Fruit fly (Drosophila melanogaster) whole organism, embryonic: Measurements from ENCODE around the gene yrt.

ENCODE experiments used
- Ada2b ChIP-seq: fragments of 200-800 bp; sonication (Bioruptor generic); IDR thresholded peaks from 2 replicates; pipeline ENCODE4 v1.3.6; 2022; ENCODE audit warnings: missing biosample characterization, missing genetic modification characterization
- CG10321 ChIP-seq: fragments of 200-800 bp; sonication (Bioruptor generic); IDR thresholded peaks from 2 replicates; pipeline ENCODE4 v1.3.6; 2022; ENCODE audit warnings: missing biosample characterization, missing genetic modification characterization
- CG10366 ChIP-seq: fragments of 200-800 bp; sonication (Bioruptor generic); IDR thresholded peaks from 2 replicates; pipeline ENCODE4 v1.3.6; 2022; ENCODE audit warnings: missing biosample characterization, missing genetic modification characterization
- CG11247 ChIP-seq: fragments of 200-800 bp; sonication (Bioruptor generic); IDR thresholded peaks from 2 replicates; pipeline ENCODE4 v1.3.6; 2022; ENCODE audit warnings: missing biosample characterization, missing genetic modification characterization
- CG11398 ChIP-seq: fragments of 200-800 bp; sonication (Bioruptor generic); optimal IDR thresholded peaks from 2 replicates; lab custom pipeline; 2016; ENCODE audit warnings: missing biosample characterization, missing genetic modification characterization
- CG11695 ChIP-seq: fragments of 200-800 bp; sonication (Bioruptor generic); IDR thresholded peaks from 3 replicates; pipeline ENCODE4 v1.3.6; 2022; ENCODE audit warnings: missing biosample characterization, missing genetic modification characterization
- CG12299 ChIP-seq: fragments of 200-800 bp; sonication (Bioruptor generic); optimal IDR thresholded peaks from 2 replicates; lab custom pipeline; 2018; ENCODE audit warnings: missing biosample characterization, mild to moderate bottlenecking, missing genetic modification characterization
- CG12744 ChIP-seq: fragments of 200-800 bp; sonication (Bioruptor generic); optimal IDR thresholded peaks from 2 replicates; lab custom pipeline; 2016; ENCODE audit warnings: missing biosample characterization, missing genetic modification characterization
- CG12942 ChIP-seq: fragments of 200-800 bp; sonication (Bioruptor generic); optimal IDR thresholded peaks from 3 replicates; lab custom pipeline; 2016; ENCODE audit warnings: missing biosample characterization, missing genetic modification characterization
- CG13894 ChIP-seq: fragments of 200-800 bp; sonication (Bioruptor generic); optimal IDR thresholded peaks from 3 replicates; lab custom pipeline; 2018; ENCODE audit warnings: missing biosample characterization, mild to moderate bottlenecking, missing genetic modification characterization, moderate library complexity
- CG14014 ChIP-seq: fragments of 200-800 bp; sonication (Bioruptor generic); IDR thresholded peaks from 2 replicates; pipeline ENCODE4 v1.3.6; 2022; ENCODE audit warnings: missing biosample characterization, missing genetic modification characterization
- CG14710 ChIP-seq: fragments of 200-800 bp; sonication (Bioruptor generic); optimal IDR thresholded peaks from 3 replicates; lab custom pipeline; 2019; ENCODE audit warnings: missing biosample characterization, mild to moderate bottlenecking, missing genetic modification characterization, moderate library complexity
- CG17361 ChIP-seq: fragments of 200-800 bp; sonication (Bioruptor generic); IDR thresholded peaks from 3 replicates; pipeline ENCODE4 v1.3.6; 2022; ENCODE audit warnings: missing biosample characterization, missing genetic modification characterization
- CG17829 ChIP-seq: fragments of 200-800 bp; optimal IDR thresholded peaks from 2 replicates; lab custom pipeline; 2019; ENCODE audit warnings: missing biosample characterization, mild to moderate bottlenecking, missing genetic modification characterization, moderate library complexity
- CG2202 ChIP-seq: fragments of 200-800 bp; sonication (Bioruptor generic); optimal IDR thresholded peaks from 2 replicates; lab custom pipeline; 2018; ENCODE audit warnings: missing biosample characterization, mild to moderate bottlenecking, missing genetic modification characterization
- CG3163 ChIP-seq: fragments of 200-800 bp; sonication (Bioruptor generic); optimal IDR thresholded peaks from 3 replicates; lab custom pipeline; 2016; ENCODE audit warnings: missing biosample characterization, missing genetic modification characterization
- CG5953 ChIP-seq: fragments of 200-800 bp; sonication (Bioruptor generic); IDR thresholded peaks from 2 replicates; pipeline ENCODE4 v1.3.6; 2022; ENCODE audit warnings: missing biosample characterization, missing genetic modification characterization
- CG6683 ChIP-seq: fragments of 200-800 bp; sonication (Bioruptor generic); optimal IDR thresholded peaks from 2 replicates; lab custom pipeline; 2017; ENCODE audit warnings: missing biosample characterization, mild to moderate bottlenecking, missing genetic modification characterization, missing genetic modification reagents
- CG7357 ChIP-seq: fragments of 200-800 bp; sonication (Bioruptor generic); IDR thresholded peaks from 3 replicates; pipeline ENCODE4 v1.3.6; 2022; ENCODE audit warnings: missing biosample characterization, missing genetic modification characterization
- CG7928 ChIP-seq: fragments of 200-800 bp; sonication (Bioruptor generic); optimal IDR thresholded peaks from 2 replicates; lab custom pipeline; 2017; ENCODE audit warnings: missing biosample characterization, mild to moderate bottlenecking, missing genetic modification characterization
- Dek ChIP-seq: fragments of 200-800 bp; sonication (Bioruptor generic); optimal IDR thresholded peaks from 3 replicates; lab custom pipeline; 2019; ENCODE audit warnings: missing biosample characterization, mild to moderate bottlenecking, missing genetic modification characterization, moderate library complexity
- ERR ChIP-seq: fragments of 200-800 bp; sonication (Bioruptor generic); optimal IDR thresholded peaks from 2 replicates; lab custom pipeline; 2016; ENCODE audit warnings: missing biosample characterization, missing genetic modification characterization
- Fer3 ChIP-seq: fragments of 200-800 bp; sonication (Bioruptor generic); optimal IDR thresholded peaks from 2 replicates; lab custom pipeline; 2018; ENCODE audit warnings: missing biosample characterization, mild to moderate bottlenecking, missing genetic modification characterization, moderate library complexity
- HLH3B ChIP-seq: fragments of 200-800 bp; sonication (Bioruptor generic); IDR thresholded peaks from 2 replicates; pipeline ENCODE4 v1.3.6; 2022; ENCODE audit warnings: missing biosample characterization, missing genetic modification characterization
- Hmx ChIP-seq: fragments of 200-800 bp; sonication (Bioruptor generic); optimal IDR thresholded peaks from 2 replicates; lab custom pipeline; 2016; ENCODE audit warnings: missing biosample characterization, missing genetic modification characterization
- Nf-YC ChIP-seq: fragments of 200-800 bp; optimal IDR thresholded peaks from 3 replicates; lab custom pipeline; 2019; ENCODE audit warnings: missing biosample characterization, mild to moderate bottlenecking, missing genetic modification characterization, moderate library complexity
- Oaz ChIP-seq: fragments of 200-800 bp; sonication (Bioruptor generic); IDR thresholded peaks from 2 replicates; pipeline ENCODE4 v1.3.6; 2022; ENCODE audit warnings: missing biosample characterization, missing genetic modification characterization
- Opbp ChIP-seq: fragments of 200-800 bp; sonication (Bioruptor generic); IDR thresholded peaks from 3 replicates; pipeline ENCODE4 v1.3.6; 2022; ENCODE audit warnings: missing biosample characterization, missing genetic modification characterization; ENCODE audit not compliant: partially characterized antibody
- Stat92E ChIP-seq, 3 experiments: fragments of >200 bp in 2 of 3; fragments of 200-800 bp in 1 of 3; sonication (Bioruptor generic) in 1 of 3; optimal IDR thresholded peaks; 2 replicates each; lab custom pipeline; 2017 to 2019; ENCODE audit warnings: missing biosample characterization in 3 of 3, missing genetic modification characterization in 3 of 3, mild to moderate bottlenecking in 1 of 3, moderate library complexity in 1 of 3
- Trl ChIP-seq, 3 experiments: fragments of >200 bp in 2 of 3; fragments of 200-800 bp in 1 of 3; sonication (Bioruptor generic) in 1 of 3; optimal IDR thresholded peaks; 2 replicates in 1 of 3; 3 replicates in 2 of 3; lab custom pipeline; 2016 to 2017; ENCODE audit warnings: missing biosample characterization in 1 of 3, missing genetic modification characterization in 1 of 3
- ap ChIP-seq: fragments of 200-800 bp; sonication (Bioruptor generic); IDR thresholded peaks from 2 replicates; pipeline ENCODE4 v1.3.6; 2022; ENCODE audit warnings: missing biosample characterization, missing genetic modification characterization
- cas ChIP-seq: fragments of 200-800 bp; sonication (Bioruptor generic); IDR thresholded peaks from 2 replicates; pipeline ENCODE4 v1.3.6; 2022; ENCODE audit warnings: missing biosample characterization, missing genetic modification characterization
- croc ChIP-seq: fragments of 200-800 bp; sonication (Bioruptor generic); conservative IDR thresholded peaks from 3 replicates; pipeline ENCODE4 v1.3.6; 2022; ENCODE audit warnings: missing biosample characterization, missing genetic modification characterization
- da ChIP-seq: fragments of 200-800 bp; sonication (Bioruptor generic); optimal IDR thresholded peaks from 2 replicates; lab custom pipeline; 2016; ENCODE audit warnings: missing biosample characterization, missing genetic modification characterization
- emc ChIP-seq: fragments of 200-800 bp; sonication (Bioruptor generic); optimal IDR thresholded peaks from 2 replicates; lab custom pipeline; 2016; ENCODE audit warnings: missing biosample characterization, missing genetic modification characterization
- ems ChIP-seq: fragments of 200-800 bp; sonication (Bioruptor generic); optimal IDR thresholded peaks from 3 replicates; lab custom pipeline; 2016; ENCODE audit warnings: missing biosample characterization, missing genetic modification characterization
- fd102C ChIP-seq: fragments of 200-800 bp; sonication (Bioruptor generic); optimal IDR thresholded peaks from 2 replicates; lab custom pipeline; 2018; ENCODE audit warnings: missing biosample characterization, mild to moderate bottlenecking, missing genetic modification characterization, moderate library complexity
- insv ChIP-seq, 2 experiments: fragments of 200-800 bp; sonication (Bioruptor generic); optimal IDR thresholded peaks; 3 replicates each; lab custom pipeline; 2016 to 2018; ENCODE audit warnings: missing biosample characterization in 2 of 2, missing genetic modification characterization in 2 of 2
- phol ChIP-seq: fragments of 200-800 bp; sonication (Bioruptor generic); optimal IDR thresholded peaks from 3 replicates; lab custom pipeline; 2018; ENCODE audit warnings: missing biosample characterization, mild to moderate bottlenecking, missing genetic modification characterization, moderate library complexity
- pita ChIP-seq: fragments of 200-800 bp; sonication (Bioruptor generic); optimal IDR thresholded peaks from 2 replicates; lab custom pipeline; 2017; ENCODE audit warnings: missing biosample characterization, mild to moderate bottlenecking, missing genetic modification characterization
- pnt ChIP-seq: fragments of 200-800 bp; sonication (Bioruptor generic); optimal IDR thresholded peaks from 3 replicates; lab custom pipeline; 2016; ENCODE audit warnings: missing biosample characterization, missing genetic modification characterization
- psq ChIP-seq: fragments of 200-800 bp; sonication (Bioruptor generic); optimal IDR thresholded peaks from 2 replicates; lab custom pipeline; 2017; ENCODE audit warnings: missing biosample characterization, missing genetic modification characterization
- pzg ChIP-seq: fragments of 200-800 bp; sonication (Bioruptor generic); optimal IDR thresholded peaks from 3 replicates; lab custom pipeline; 2018; ENCODE audit warnings: missing biosample characterization, mild to moderate bottlenecking, missing genetic modification characterization, moderate library complexity
- scrt ChIP-seq: fragments of 200-800 bp; sonication (Bioruptor generic); optimal IDR thresholded peaks from 2 replicates; lab custom pipeline; 2018; ENCODE audit warnings: missing biosample characterization, mild to moderate bottlenecking, missing genetic modification characterization, moderate library complexity
- sr ChIP-seq: fragments of 200-800 bp; sonication (Bioruptor generic); IDR thresholded peaks from 3 replicates; pipeline ENCODE4 v1.3.6; 2022; ENCODE audit warnings: missing biosample characterization, missing genetic modification characterization
- sug ChIP-seq: fragments of 200-800 bp; optimal IDR thresholded peaks from 2 replicates; lab custom pipeline; 2019; ENCODE audit warnings: missing biosample characterization, mild to moderate bottlenecking, missing genetic modification characterization, moderate library complexity
- unc-4 ChIP-seq: fragments of 200-800 bp; sonication (Bioruptor generic); IDR thresholded peaks from 2 replicates; pipeline ENCODE4 v1.3.6; 2022; ENCODE audit warnings: missing biosample characterization, missing genetic modification characterization; ENCODE audit not compliant: partially characterized antibody
- zf30C ChIP-seq: fragments of 200-800 bp; sonication (Bioruptor generic); optimal IDR thresholded peaks from 3 replicates; lab custom pipeline; 2018; ENCODE audit warnings: missing biosample characterization, mild to moderate bottlenecking, missing genetic modification characterization

Gene yrt

DNA sequence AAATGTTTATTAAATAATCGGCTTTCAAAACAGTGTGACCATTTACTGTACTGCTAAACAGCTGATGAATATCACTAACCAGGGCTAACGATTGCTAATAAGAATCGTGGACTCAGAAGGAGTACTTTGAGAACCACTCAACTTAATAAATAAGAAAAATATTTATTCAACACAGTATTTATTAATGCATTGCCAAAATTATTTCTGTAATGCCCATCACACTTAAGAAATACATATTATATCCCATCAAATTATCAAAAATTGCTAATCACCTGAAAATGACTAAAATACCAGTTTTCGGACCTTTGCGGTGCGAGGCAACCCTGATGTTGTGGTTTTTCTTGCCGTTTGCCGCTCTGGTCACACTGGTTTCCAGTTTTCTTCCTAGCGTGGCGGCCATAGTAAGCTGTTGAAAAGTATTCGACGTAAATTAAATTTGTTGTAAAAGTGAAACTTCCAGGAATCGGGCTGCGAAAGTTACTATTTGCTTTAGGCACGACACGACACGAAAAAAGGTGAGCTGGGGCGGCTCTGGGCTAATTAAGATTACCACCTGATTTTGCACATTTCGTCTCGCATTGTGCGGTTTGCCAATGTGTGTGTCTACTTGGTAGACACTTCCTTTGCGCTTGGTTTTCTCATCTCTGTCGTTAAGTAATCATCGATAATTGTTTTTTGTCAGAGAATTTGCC is 52.9 kb downstream of the yrt start, which contains the start of the genes mRpS21 and Droj2 (continued):
- TF ChIP-seq HLH3B (peak; percentile 21; the same call in 1 of the 2 replicates), CG10366 (GFP tag; lab: Robert Waterston, UW) (peak; percentile 11; the same call in 1 of the 2 replicates), CG5953 (GFP tag; lab: Robert Waterston, UW) (no peak), emc (GFP tag; lab: Kevin White, UChicago) (no peak), fd102C (GFP tag; lab: Kevin White, UChicago) (no peak), Fer3 (tag; lab: Kevin White, UChicago) (peak; percentile 47), croc (peak; percentile 17; the same call in 1 of the 3 replicates), CG7357 (GFP tag; lab: Robert Waterston, UW) (no peak), Stat92E (GFP tag; optimal IDR thresholded peaks at IDR 0.05; lab: Kevin White, UChicago) (peak in 1 of 3 experiments; percentile 63), CG11398 (no peak), cas (no peak), Dek (peak; percentile 65), sr (0 out of 3 replicates have a peak, but pooled peaks have one; percentile 19), ERR (GFP tag; lab: Kevin White, UChicago) (no peak), psq (GFP tag; lab: Kevin White, UChicago) (no peak), CG11695 (no peak), Oaz (GFP tag; lab: Robert Waterston, UW) (no peak), Hmx (GFP tag; lab: Kevin White, UChicago) (no peak), insv (GFP tag; optimal IDR thresholded peaks at IDR 0.05; lab: Kevin White, UChicago) (peak in 1 of 2 experiments; percentile 97), phol (tag; lab: Kevin White, UChicago) (peak; percentile 84), CG2202 (tag; lab: Kevin White, UChicago) (no peak), da (GFP tag; lab: Kevin White, UChicago) (no peak), Ada2b (no peak), ems (peak; percentile 15), unc-4 (no peak), CG17829 (peak; percentile 89), CG12299 (peak; percentile 18), zf30C (GFP tag; lab: Kevin White, UChicago) (no peak), pita (GFP tag; lab: Kevin White, UChicago) (no peak), CG14014 (GFP tag; lab: Robert Waterston, UW) (peak; percentile 43; the same call in 1 of the 2 replicates), CG11247 (GFP tag; lab: Robert Waterston, UW) (0 out of 2 replicates have a peak, but pooled peaks have one; percentile 28), CG14710 (tag; lab: Kevin White, UChicago) (peak; percentile 87), ap (no peak), pzg (peak; percentile 89), CG7928 (peak; percentile 89), CG3163 (GFP tag; lab: Kevin White, UChicago) (no peak), CG6683 (GFP tag; lab: Kevin White, UChicago) (no peak), CG17361 (GFP tag; lab: Robert Waterston, UW) (peak; percentile 77), CG10321 (no peak), Trl (optimal IDR thresholded peaks at IDR 0.05; lab: Kevin White, UChicago) (no peak), Trl (GFP tag; optimal IDR thresholded peaks at IDR 0.05; lab: Kevin White, UChicago) (peak; percentile 29), sug (tag; lab: Kevin White, UChicago) (peak; percentile 77), pnt (GFP tag; lab: Kevin White, UChicago) (no peak), scrt (GFP tag; lab: Kevin White, UChicago) (peak; percentile 39), CG12744 (GFP tag; lab: Kevin White, UChicago) (peak; percentile 9), Nf-YC (peak; percentile 67), CG12942 (peak; percentile 5), Opbp (GFP tag; lab: Robert Waterston, UW) (no peak), CG13894 (peak; percentile 59)
